Fruit fly (Drosophila melanogaster): ENCODE data around the gene yellow-e.

dm6 chr3R:13365665-13366414 is 49.2 kb downstream of the yellow-e start:
- TF ChIP-seq Ets98B (GFP tag; IDR thresholded peaks at IDR 0.05) = no peak
- no peak for TF ChIP-seq CG13204 (GFP tag; optimal IDR thresholded peaks at IDR 0.05)
- TF ChIP-seq rn (GFP tag; IDR thresholded peaks at IDR 0.05) = no peak
- TF ChIP-seq fd96Ca (GFP tag; IDR thresholded peaks at IDR 0.05) = no peak

Data from whole organism, pupa.